Fruit fly (Drosophila melanogaster) ovary, adult (tissue): ENCODE results near the gene Rsph9.

Experiments used
- CG17801 ChIP-seq: fragments of 200-800 bp; optimal IDR thresholded peaks from 2 replicates; lab custom pipeline; 2019; ENCODE audit warnings: missing biosample characterization, mild to moderate bottlenecking, missing genetic modification characterization, moderate library complexity; ENCODE audit not compliant: partially characterized antibody

Gene Rsph9

dm6 chr2L:17412533-17412932, at the start of gene Rsph9:
Gene Rsph9 (minus strand): TSS chr2L:17412633.
- TF ChIP-seq CG17801 (GFP tag; lab: Kevin White, UChicago), result no peak

- no peak for TF ChIP-seq CG17801 (GFP tag; lab: Kevin White, UChicago)
These were observed 45.5 kb upstream of the Rsph9 start, which contains the start of gene CG18563 for dm6 chr2L:17457944-17458343. Gene CG18563 (minus strand): TSS chr2L:17458044.

- TF ChIP-seq CG17801 (GFP tag; lab: Kevin White, UChicago), result no peak
These were observed 43.4 kb upstream of the Rsph9 start, which contains the start of gene SPH93 for dm6 chr2L:17455823-17456222. Gene SPH93 (minus strand): TSS chr2L:17455923.

dm6 chr2L:17452624-17453023, 40.2 kb upstream of the Rsph9 start, which contains the start of gene CG5050:
Gene CG5050 (plus strand): TSS chr2L:17452924.
- no peak for TF ChIP-seq CG17801 (GFP tag; lab: Kevin White, UChicago)

- TF ChIP-seq CG17801 (GFP tag; lab: Kevin White, UChicago), result no peak
These were observed 39.7 kb upstream of the Rsph9 start for dm6 chr2L:17452084-17452483.

dm6 chr2L:17450505-17451415, 38.3 kb upstream of the Rsph9 start:
- TF ChIP-seq CG17801 (GFP tag; lab: Kevin White, UChicago), result peak; percentile 19

- TF ChIP-seq CG17801 (GFP tag; lab: Kevin White, UChicago), result no peak
These were observed 37.4 kb upstream of the Rsph9 start, which contains the start of gene dl for dm6 chr2L:17449608-17450504. Gene dl (minus strand): TSS chr2L:17450364.

dm6 chr2L:17448435-17448834, 36.0 kb upstream of the Rsph9 start:
- no peak for TF ChIP-seq CG17801 (GFP tag; lab: Kevin White, UChicago)

- no peak for TF ChIP-seq CG17801 (GFP tag; lab: Kevin White, UChicago)
These were observed 34.6 kb upstream of the Rsph9 start for dm6 chr2L:17447071-17447470.

- no peak for TF ChIP-seq CG17801 (GFP tag; lab: Kevin White, UChicago)
These were observed 25.2 kb upstream of the Rsph9 start for dm6 chr2L:17437594-17437993.

dm6 chr2L:17436500-17436899, 24.1 kb upstream of the Rsph9 start, which contains the start of gene CG33928:
Gene CG33928 (minus strand): TSS chr2L:17436600.
- TF ChIP-seq CG17801 (GFP tag; lab: Kevin White, UChicago), result no peak

dm6 chr2L:17433030-17433912, 20.8 kb upstream of the Rsph9 start, which contains the start of the genes Dif and CG5043:
Gene Dif (minus strand): TSS chr2L:17433161.
Gene CG5043 (plus strand): TSS chr2L:17433862.
- TF ChIP-seq CG17801 (GFP tag; lab: Kevin White, UChicago), result no peak

dm6 chr2L:17431359-17431675, 18.9 kb upstream of the Rsph9 start:
- no peak for TF ChIP-seq CG17801 (GFP tag; lab: Kevin White, UChicago)
